Fruit fly (Drosophila melanogaster) Kc167 (cell line): ENCODE measurements around the gene CG5070.

Experiments used
- Sin3A ChIP-seq: fragments of >200 bp; optimal IDR thresholded peaks from 2 replicates; lab custom pipeline; 2018; ENCODE audit warnings: missing external identifiers
- h ChIP-seq: fragments of >200 bp; optimal IDR thresholded peaks from 3 replicates; lab custom pipeline; 2018; ENCODE audit warnings: missing external identifiers
- ttk ChIP-seq: sonication (Bioruptor generic); optimal IDR thresholded peaks from 2 replicates; lab custom pipeline; 2017; ENCODE audit warnings: missing external identifiers

DNA sequence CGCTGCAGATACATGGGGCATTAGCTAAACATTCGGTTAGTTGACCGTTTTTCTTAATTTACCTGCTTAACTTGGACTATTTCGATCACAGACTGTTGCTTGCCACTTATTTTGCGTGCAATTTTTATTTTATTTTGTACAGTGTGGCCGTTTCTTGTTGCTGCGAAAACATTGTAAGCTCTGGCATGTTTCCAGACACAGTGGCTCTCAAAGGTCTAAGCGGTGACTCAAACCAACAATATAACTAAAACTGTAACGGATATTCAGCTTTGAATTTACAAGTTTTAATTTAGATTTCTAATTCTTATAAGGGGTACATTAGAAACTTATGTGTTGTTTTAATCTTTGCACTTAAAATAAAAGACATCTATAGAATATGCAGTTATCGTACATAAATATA is 46.4 kb downstream of the CG5070 start, which contains the start of gene CG8675:
- TF ChIP-seq h (lab: Kevin White, UChicago) (no peak), ttk (lab: Kevin White, UChicago) (no peak), Sin3A (lab: Kevin White, UChicago) (no peak)
